Worm (Caenorhabditis elegans) whole organism, L4/young adult: Measurements from ENCODE around the gene K12H6.12.

Experiments
- W03F9.2 ChIP-seq: fragments of 150-350 bp; optimal IDR thresholded peaks from 2 replicates; lab custom pipeline; 2014; ENCODE audit warnings: missing biosample characterization, missing genetic modification characterization
- dao-5 ChIP-seq: sonication (generic microtip); optimal IDR thresholded peaks from 2 replicates; lab custom pipeline; 2016; ENCODE audit warnings: missing genotype, missing genetic modification characterization, moderate library complexity, missing compliant biosample characterization
- him-1 ChIP-seq: sonication (generic microtip); optimal IDR thresholded peaks from 2 replicates; lab custom pipeline; 2016; ENCODE audit warnings: missing genotype, missing genetic modification reagents, missing genetic modification characterization, missing compliant biosample characterization

- TF ChIP-seq W03F9.2 (tag; lab: Kevin White, UChicago) (peak; percentile 38), dao-5 (tag; lab: Kevin White, UChicago) (no peak), him-1 (tag; lab: Kevin White, UChicago) (no peak)
Observed at ce11 chrII:2800550-2801233, 7.3 kb upstream of the K12H6.12 start, which contains the start of gene nhr-119.
